Worm (Caenorhabditis elegans) whole organism, L2 larva: ENCODE results near the gene F10E9.2.

Experiments used
- R02D3.7 ChIP-seq: fragments of 150-350 bp; optimal IDR thresholded peaks from 2 replicates; lab custom pipeline; 2014; ENCODE audit warnings: missing biosample characterization, missing genetic modification characterization
- ZK546.5 ChIP-seq: sonication (generic microtip); optimal IDR thresholded peaks from 2 replicates; lab custom pipeline; 2017; ENCODE audit warnings: missing biosample characterization, missing genetic modification characterization
- ceh-82 ChIP-seq: fragments of 150-350 bp; optimal IDR thresholded peaks from 2 replicates; lab custom pipeline; 2014; ENCODE audit warnings: missing biosample characterization, missing genetic modification characterization
- egl-27 ChIP-seq: sonication (generic microtip); optimal IDR thresholded peaks from 3 replicates; lab custom pipeline; 2017; ENCODE audit warnings: missing biosample characterization, missing genetic modification reagents, missing genetic modification characterization
- elt-3 ChIP-seq: sonication (generic microtip); optimal IDR thresholded peaks from 2 replicates; lab custom pipeline; 2017; ENCODE audit warnings: missing biosample characterization, missing genetic modification characterization
- lin-11 ChIP-seq: fragments of 150-350 bp; sonication (generic microtip); optimal IDR thresholded peaks from 2 replicates; lab custom pipeline; 2014; ENCODE audit warnings: missing biosample characterization, missing genetic modification characterization, inconsistent platforms, mixed read lengths
- lsy-2 ChIP-seq, 2 experiments: fragments of 150-350 bp in 1 of 2; sonication (generic microtip) in 1 of 2; optimal IDR thresholded peaks; 2 replicates each; lab custom pipeline; 2014 to 2017; ENCODE audit warnings: missing biosample characterization in 2 of 2, missing genetic modification characterization in 2 of 2
- mdl-1 ChIP-seq, 2 experiments: fragments of 150-350 bp in 1 of 2; sonication (generic microtip) in 1 of 2; optimal IDR thresholded peaks; 2 replicates each; lab custom pipeline; 2017; ENCODE audit warnings: missing biosample characterization in 2 of 2, missing genetic modification characterization in 2 of 2
- nhr-129 ChIP-seq: fragments of 150-350 bp; optimal IDR thresholded peaks from 2 replicates; lab custom pipeline; 2014; ENCODE audit warnings: missing biosample characterization, missing genetic modification characterization
- nhr-25 ChIP-seq: fragments of 150-350 bp; sonication (generic microtip); optimal IDR thresholded peaks from 3 replicates; lab custom pipeline; 2014; ENCODE audit warnings: missing biosample characterization, missing genetic modification characterization
- nhr-77 ChIP-seq: fragments of 150-350 bp; optimal IDR thresholded peaks from 2 replicates; lab custom pipeline; 2014; ENCODE audit warnings: missing biosample characterization, missing genetic modification characterization
- unc-62 ChIP-seq: fragments of 150-350 bp; optimal IDR thresholded peaks from 2 replicates; lab custom pipeline; 2014; ENCODE audit warnings: missing biosample characterization, missing genetic modification reagents, missing genetic modification characterization
- ztf-1 ChIP-seq: fragments of 200-800 bp; sonication (Bioruptor generic); conservative IDR thresholded peaks from 2 replicates; pipeline ENCODE4 v1.3.6; 2022; ENCODE audit warnings: missing genetic modification characterization, missing compliant biosample characterization

ce11 chrIII:8325574-8326513 is 13.4 kb downstream of the F10E9.2 start, which contains the start of gene ZC262.13:
- TF ChIP-seq ceh-82 (tag; lab: Kevin White, UChicago) (no peak), nhr-129 (no peak), nhr-25 (tag; lab: Kevin White, UChicago) (no peak), mdl-1 (tag; optimal IDR thresholded peaks at IDR 0.05; lab: Kevin White, UChicago) (no peak), unc-62 (no peak), egl-27 (no peak), ZK546.5 (tag; lab: Kevin White, UChicago) (no peak), elt-3 (tag; lab: Kevin White, UChicago) (no peak), lin-11 (no peak), ztf-1 (GFP tag; lab: Robert Waterston, UW) (no peak), nhr-77 (no peak), R02D3.7 (no peak), lsy-2 (tag; optimal IDR thresholded peaks at IDR 0.05; lab: Kevin White, UChicago) (no peak)
